Fruit fly (Drosophila melanogaster) whole organism, embryonic: Measurements from ENCODE around the gene CG7694.

Experiments
- Asciz ChIP-seq: fragments of 200-800 bp; sonication (Bioruptor generic); optimal IDR thresholded peaks from 2 replicates; lab custom pipeline; 2017; ENCODE audit warnings: missing biosample characterization, mild to moderate bottlenecking, missing genetic modification characterization, missing genetic modification reagents
- BtbVII ChIP-seq: fragments of 200-800 bp; sonication (Bioruptor generic); optimal IDR thresholded peaks from 3 replicates; lab custom pipeline; 2017; ENCODE audit warnings: missing biosample characterization, mild to moderate bottlenecking, missing genetic modification characterization
- CG10543 ChIP-seq: fragments of 200-800 bp; sonication (Bioruptor generic); optimal IDR thresholded peaks from 3 replicates; lab custom pipeline; 2017; ENCODE audit warnings: missing biosample characterization, mild to moderate bottlenecking, missing genetic modification characterization, moderate library complexity
- CG11504 ChIP-seq: fragments of 200-800 bp; sonication (Bioruptor generic); optimal IDR thresholded peaks from 3 replicates; lab custom pipeline; 2019; ENCODE audit warnings: missing biosample characterization, mild to moderate bottlenecking, missing genetic modification characterization, moderate library complexity
- CG12769 ChIP-seq: fragments of 200-800 bp; sonication (Bioruptor generic); optimal IDR thresholded peaks from 2 replicates; lab custom pipeline; 2019; ENCODE audit warnings: missing biosample characterization, mild to moderate bottlenecking, missing genetic modification characterization, moderate library complexity
- CG13624 ChIP-seq: fragments of 200-800 bp; sonication (Bioruptor generic); optimal IDR thresholded peaks from 2 replicates; lab custom pipeline; 2016; ENCODE audit warnings: missing biosample characterization, missing genetic modification characterization
- CG15696 ChIP-seq: fragments of 200-800 bp; sonication (Bioruptor generic); optimal IDR thresholded peaks from 2 replicates; lab custom pipeline; 2019; ENCODE audit warnings: missing biosample characterization, mild to moderate bottlenecking, missing genetic modification characterization, moderate library complexity
- CG32772 ChIP-seq: fragments of 200-800 bp; sonication (Bioruptor generic); IDR thresholded peaks from 2 replicates; pipeline ENCODE4 v1.3.6; 2022; ENCODE audit warnings: missing biosample characterization, missing genetic modification characterization
- CG34376 ChIP-seq: fragments of 200-800 bp; sonication (Bioruptor generic); optimal IDR thresholded peaks from 2 replicates; lab custom pipeline; 2018; ENCODE audit warnings: missing biosample characterization, mild to moderate bottlenecking, missing genetic modification characterization
- CG5245 ChIP-seq: fragments of 200-800 bp; sonication (Bioruptor generic); optimal IDR thresholded peaks from 3 replicates; lab custom pipeline; 2016; ENCODE audit warnings: missing biosample characterization, missing genetic modification characterization
- CG6683 ChIP-seq: fragments of 200-800 bp; sonication (Bioruptor generic); optimal IDR thresholded peaks from 2 replicates; lab custom pipeline; 2017; ENCODE audit warnings: missing biosample characterization, mild to moderate bottlenecking, missing genetic modification characterization, missing genetic modification reagents
- CG6689 ChIP-seq: fragments of 200-800 bp; sonication (Bioruptor generic); IDR thresholded peaks from 2 replicates; pipeline ENCODE4 v1.3.6; 2022; ENCODE audit warnings: missing biosample characterization, missing genetic modification characterization
- CG8388 ChIP-seq: fragments of 200-800 bp; sonication (Bioruptor generic); optimal IDR thresholded peaks from 2 replicates; lab custom pipeline; 2019; ENCODE audit warnings: missing biosample characterization, mild to moderate bottlenecking, missing genetic modification characterization, moderate library complexity
- CG8478 ChIP-seq: fragments of >200 bp; optimal IDR thresholded peaks from 2 replicates; lab custom pipeline; 2018
- CG8765 ChIP-seq: fragments of 200-800 bp; sonication (Bioruptor generic); IDR thresholded peaks from 2 replicates; pipeline ENCODE4 v1.3.6; 2022; ENCODE audit warnings: missing biosample characterization, missing genetic modification characterization
- CTCF ChIP-seq: fragments of 200-800 bp; sonication (Bioruptor generic); optimal IDR thresholded peaks from 2 replicates; lab custom pipeline; 2017; ENCODE audit warnings: missing biosample characterization, mild to moderate bottlenecking, missing genetic modification characterization, moderate library complexity
- CoRest ChIP-seq: fragments of 200-800 bp; sonication (Bioruptor generic); optimal IDR thresholded peaks from 3 replicates; lab custom pipeline; 2018; ENCODE audit warnings: missing biosample characterization, mild to moderate bottlenecking, missing genetic modification characterization, moderate library complexity
- D19A ChIP-seq: fragments of 200-800 bp; optimal IDR thresholded peaks from 3 replicates; lab custom pipeline; 2019; ENCODE audit warnings: missing biosample characterization, mild to moderate bottlenecking, missing genetic modification characterization, moderate library complexity
- Drgx ChIP-seq: fragments of 200-800 bp; sonication (Bioruptor generic); IDR thresholded peaks from 2 replicates; pipeline ENCODE4 v1.3.6; 2022; ENCODE audit warnings: missing biosample characterization, missing genetic modification characterization
- Gug ChIP-seq: fragments of 200-800 bp; sonication (Bioruptor generic); IDR thresholded peaks from 4 replicates; pipeline ENCODE4 v1.3.6; 2022; ENCODE audit warnings: missing biosample characterization, missing genetic modification characterization
- H15 ChIP-seq: fragments of 200-800 bp; sonication (Bioruptor generic); IDR thresholded peaks from 3 replicates; pipeline ENCODE4 v1.3.6; 2022; ENCODE audit warnings: missing biosample characterization, missing genetic modification characterization
- HLHmδ ChIP-seq: fragments of 200-800 bp; sonication (Bioruptor generic); optimal IDR thresholded peaks from 2 replicates; lab custom pipeline; 2018; ENCODE audit warnings: missing biosample characterization, mild to moderate bottlenecking, missing genetic modification characterization, moderate library complexity
- Hmr ChIP-seq: fragments of 200-800 bp; sonication (Bioruptor generic); optimal IDR thresholded peaks from 3 replicates; lab custom pipeline; 2017; ENCODE audit warnings: mild to moderate bottlenecking, missing biosample characterization, missing genetic modification reagents, missing genetic modification characterization
- Hr51 ChIP-seq, 2 experiments: fragments of 200-800 bp; sonication (Bioruptor generic); optimal IDR thresholded peaks; 2 replicates in 1 of 2; 3 replicates in 1 of 2; lab custom pipeline; 2016 to 2018; ENCODE audit warnings: missing biosample characterization in 2 of 2, missing genetic modification characterization in 2 of 2, mild to moderate bottlenecking in 1 of 2, moderate library complexity in 1 of 2
- NfI ChIP-seq: fragments of 200-800 bp; sonication (Bioruptor generic); optimal IDR thresholded peaks from 3 replicates; lab custom pipeline; 2018; ENCODE audit warnings: missing biosample characterization, mild to moderate bottlenecking, missing genetic modification characterization, moderate library complexity
- Sox102F ChIP-seq: fragments of 200-800 bp; sonication (Bioruptor generic); optimal IDR thresholded peaks from 2 replicates; lab custom pipeline; 2018; ENCODE audit warnings: missing biosample characterization, mild to moderate bottlenecking, missing genetic modification characterization, moderate library complexity
- ap ChIP-seq: fragments of 200-800 bp; sonication (Bioruptor generic); IDR thresholded peaks from 2 replicates; pipeline ENCODE4 v1.3.6; 2022; ENCODE audit warnings: missing biosample characterization, missing genetic modification characterization
- bsh ChIP-seq, 2 experiments: fragments of 200-800 bp; sonication (Bioruptor generic); optimal IDR thresholded peaks; 2 replicates each; lab custom pipeline; 2017 to 2018; ENCODE audit warnings: mild to moderate bottlenecking in 2 of 2, missing biosample characterization in 2 of 2, missing genetic modification characterization in 2 of 2, moderate library complexity in 1 of 2
- chm ChIP-seq: fragments of 200-800 bp; sonication (Bioruptor generic); IDR thresholded peaks from 2 replicates; pipeline ENCODE4 v1.3.6; 2022; ENCODE audit warnings: missing biosample characterization, missing genetic modification characterization
- danr ChIP-seq: fragments of 200-800 bp; sonication (Bioruptor generic); IDR thresholded peaks from 2 replicates; pipeline ENCODE4 v1.3.6; 2022; ENCODE audit warnings: missing biosample characterization, missing genetic modification characterization
- dmrt99B ChIP-seq: fragments of 200-800 bp; sonication (Bioruptor generic); optimal IDR thresholded peaks from 2 replicates; lab custom pipeline; 2018; ENCODE audit warnings: missing biosample characterization, mild to moderate bottlenecking, missing genetic modification characterization, moderate library complexity
- emc ChIP-seq: fragments of 200-800 bp; sonication (Bioruptor generic); optimal IDR thresholded peaks from 2 replicates; lab custom pipeline; 2016; ENCODE audit warnings: missing biosample characterization, missing genetic modification characterization
- ewg ChIP-seq: fragments of 200-800 bp; sonication (Bioruptor generic); optimal IDR thresholded peaks from 3 replicates; lab custom pipeline; 2017; ENCODE audit warnings: mild to moderate bottlenecking, missing biosample characterization, missing genetic modification reagents, missing genetic modification characterization
- gem ChIP-seq: fragments of 200-800 bp; sonication (Bioruptor generic); optimal IDR thresholded peaks from 2 replicates; lab custom pipeline; 2019; ENCODE audit warnings: missing biosample characterization, mild to moderate bottlenecking, missing genetic modification characterization, moderate library complexity
- insv ChIP-seq, 2 experiments: fragments of 200-800 bp; sonication (Bioruptor generic); optimal IDR thresholded peaks; 3 replicates each; lab custom pipeline; 2016 to 2018; ENCODE audit warnings: missing biosample characterization in 2 of 2, missing genetic modification characterization in 2 of 2
- knrl ChIP-seq: fragments of 200-800 bp; sonication (Bioruptor generic); IDR thresholded peaks from 3 replicates; pipeline ENCODE4 v1.3.6; 2022; ENCODE audit warnings: missing biosample characterization, missing genetic modification characterization; ENCODE audit not compliant: partially characterized antibody
- org-1 ChIP-seq: fragments of 200-800 bp; sonication (Bioruptor generic); optimal IDR thresholded peaks from 2 replicates; lab custom pipeline; 2017; ENCODE audit warnings: missing biosample characterization, missing genetic modification characterization
- pzg ChIP-seq: fragments of 200-800 bp; sonication (Bioruptor generic); optimal IDR thresholded peaks from 3 replicates; lab custom pipeline; 2018; ENCODE audit warnings: missing biosample characterization, mild to moderate bottlenecking, missing genetic modification characterization, moderate library complexity
- sens ChIP-seq: fragments of 200-800 bp; sonication (Bioruptor generic); peaks from one replicate; lab custom pipeline; 2016; ENCODE audit warnings: missing biosample characterization, missing genetic modification characterization
- slou ChIP-seq: fragments of 200-800 bp; sonication (Bioruptor generic); optimal IDR thresholded peaks from 3 replicates; lab custom pipeline; 2016; ENCODE audit warnings: missing biosample characterization, missing genetic modification characterization
- slp2 ChIP-seq: fragments of 200-800 bp; sonication (Bioruptor generic); optimal IDR thresholded peaks from 2 replicates; lab custom pipeline; 2016; ENCODE audit warnings: missing biosample characterization, missing genetic modification characterization
- ssp ChIP-seq: fragments of 200-800 bp; sonication (Bioruptor generic); IDR thresholded peaks from 2 replicates; pipeline ENCODE4 v1.3.6; 2022; ENCODE audit warnings: missing biosample characterization, missing genetic modification characterization
- ttk ChIP-seq: fragments of 200-800 bp; sonication (Bioruptor generic); IDR thresholded peaks from 2 replicates; pipeline ENCODE4 v2.1.2; 2022; ENCODE audit warnings: missing biosample characterization, missing genetic modification characterization
- vnd ChIP-seq: fragments of 200-800 bp; sonication (Bioruptor generic); IDR thresholded peaks from 3 replicates; pipeline ENCODE4 v1.3.6; 2022; ENCODE audit warnings: missing biosample characterization, missing genetic modification characterization; ENCODE audit not compliant: partially characterized antibody
- vvl ChIP-seq: fragments of 200-800 bp; sonication (Bioruptor generic); IDR thresholded peaks from 2 replicates; pipeline ENCODE4 v1.3.6; 2022; ENCODE audit warnings: missing biosample characterization, missing genetic modification characterization
- wdn ChIP-seq: fragments of 200-800 bp; sonication (Bioruptor generic); IDR thresholded peaks from 2 replicates; pipeline ENCODE4 v1.3.6; 2022; ENCODE audit warnings: missing biosample characterization, missing genetic modification characterization
- yki ChIP-seq: fragments of >200 bp; optimal IDR thresholded peaks from 3 replicates; lab custom pipeline; 2018
- zf30C ChIP-seq: fragments of 200-800 bp; sonication (Bioruptor generic); optimal IDR thresholded peaks from 3 replicates; lab custom pipeline; 2018; ENCODE audit warnings: missing biosample characterization, mild to moderate bottlenecking, missing genetic modification characterization

The CG7694 gene

DNA sequence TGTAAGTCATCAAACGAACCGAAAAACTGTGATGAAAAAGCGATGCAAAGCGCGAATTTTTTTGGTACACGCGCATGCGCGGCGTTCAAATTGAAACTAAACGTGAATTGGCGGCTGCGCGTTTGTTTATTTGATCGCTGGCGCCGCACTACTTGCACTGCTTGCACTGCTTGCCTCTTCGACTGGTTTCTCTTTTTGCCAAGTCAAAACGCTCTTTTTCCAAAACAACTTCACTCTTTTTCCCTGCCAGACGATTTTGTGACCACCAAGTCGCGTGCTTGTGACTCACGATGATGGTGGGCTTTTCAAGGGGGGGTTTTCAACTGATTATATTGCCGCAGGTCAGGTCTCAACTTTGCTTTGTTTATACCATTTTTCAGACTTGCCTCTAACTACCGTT is 48.3 kb downstream of the CG7694 start, which contains the start of gene CG14304 (continued):
- TF ChIP-seq insv (GFP tag; optimal IDR thresholded peaks at IDR 0.05; lab: Kevin White, UChicago): no peak
- no peak for TF ChIP-seq BtbVII (GFP tag; lab: Kevin White, UChicago)

DNA sequence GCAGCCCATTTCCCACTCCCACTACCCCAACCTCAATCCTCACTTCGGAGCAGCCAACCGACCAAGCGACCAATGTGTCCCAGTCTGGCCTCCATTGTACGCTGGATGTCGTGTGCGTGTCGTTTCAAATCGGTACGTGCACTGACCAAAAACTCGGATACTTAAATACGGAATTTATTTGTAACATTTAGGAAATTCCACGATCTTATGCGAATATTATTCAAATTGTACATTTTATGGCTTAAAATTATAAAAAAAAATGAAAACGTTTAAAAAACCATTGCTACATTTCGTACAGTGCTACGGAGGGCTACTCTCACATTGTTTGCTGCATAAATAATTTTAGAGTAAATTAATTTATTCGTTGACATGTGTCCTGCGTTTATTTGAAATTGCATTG is 51.6 kb downstream of the CG7694 start:
- no peak for TF ChIP-seq danr (GFP tag; lab: Robert Waterston, UW)
- TF ChIP-seq emc (GFP tag; lab: Kevin White, UChicago): no peak
- peak; percentile 5 for TF ChIP-seq CG11504
- no peak for TF ChIP-seq pzg
- TF ChIP-seq bsh (GFP tag; optimal IDR thresholded peaks at IDR 0.05; lab: Kevin White, UChicago): peak in 1 of 2 experiments; percentile 11
- TF ChIP-seq D19A (tag; lab: Kevin White, UChicago): no peak
- peak; percentile 66 for TF ChIP-seq Drgx (GFP tag; lab: Robert Waterston, UW)
- no peak for TF ChIP-seq CG8765 (GFP tag; lab: Robert Waterston, UW)
- no peak for TF ChIP-seq ttk
- no peak for TF ChIP-seq CG15696
- no peak for TF ChIP-seq CG6683
- no peak for TF ChIP-seq ssp (GFP tag; lab: Robert Waterston, UW)
- TF ChIP-seq CG12769 (tag; lab: Kevin White, UChicago): no peak
- no peak for TF ChIP-seq wdn (GFP tag; lab: Robert Waterston, UW)
- no peak for TF ChIP-seq CG8478 (lab: Kevin White, UChicago)
- no peak for TF ChIP-seq HLHmδ
- no peak for TF ChIP-seq H15 (GFP tag; lab: Robert Waterston, UW)
- TF ChIP-seq NfI: no peak
- no peak for TF ChIP-seq CG34376
- TF ChIP-seq slou (GFP tag; lab: Kevin White, UChicago): no peak
- TF ChIP-seq knrl (GFP tag; lab: Robert Waterston, UW): no peak
- TF ChIP-seq sens: peak; percentile 9
- peak; percentile 11 for TF ChIP-seq dmrt99B (tag; lab: Kevin White, UChicago)
- TF ChIP-seq ap (GFP tag; lab: Robert Waterston, UW): no peak
- TF ChIP-seq vnd: no peak
- no peak for TF ChIP-seq Hmr
- TF ChIP-seq CG5245 (GFP tag; lab: Kevin White, UChicago): no peak
- no peak for TF ChIP-seq Gug (GFP tag; lab: Robert Waterston, UW)
- TF ChIP-seq CoRest (tag; lab: Kevin White, UChicago): no peak
- no peak for TF ChIP-seq ewg (GFP tag; lab: Kevin White, UChicago)
- 0 out of 2 replicates have a peak, but pooled peaks have one; percentile 13 for TF ChIP-seq CG6689 (GFP tag; lab: Robert Waterston, UW)
- no peak for TF ChIP-seq CG13624 (GFP tag; lab: Kevin White, UChicago)
- TF ChIP-seq zf30C (GFP tag; lab: Kevin White, UChicago): no peak
- TF ChIP-seq gem (tag; lab: Kevin White, UChicago): peak; percentile 25
- no peak for TF ChIP-seq Asciz (GFP tag; lab: Kevin White, UChicago)
- TF ChIP-seq yki (lab: Kevin White, UChicago): no peak
- TF ChIP-seq CTCF (GFP tag; lab: Kevin White, UChicago): no peak
- TF ChIP-seq vvl (GFP tag; lab: Robert Waterston, UW): 0 out of 2 replicates have a peak, but pooled peaks have one; percentile 21
- TF ChIP-seq CG10543 (GFP tag; lab: Kevin White, UChicago): no peak
- no peak for TF ChIP-seq chm (GFP tag; lab: Robert Waterston, UW)
- peak; percentile 11 for TF ChIP-seq Sox102F
- no peak for TF ChIP-seq Hr51 (GFP tag; optimal IDR thresholded peaks at IDR 0.05; lab: Kevin White, UChicago)
- no peak for TF ChIP-seq org-1 (GFP tag; lab: Kevin White, UChicago)
- no peak for TF ChIP-seq slp2 (GFP tag; lab: Kevin White, UChicago)
- no peak for TF ChIP-seq CG32772 (GFP tag; lab: Robert Waterston, UW)
- TF ChIP-seq CG8388 (GFP tag; lab: Kevin White, UChicago): no peak
